Fruit fly (Drosophila melanogaster) whole organism, embryonic: ENCODE results near the gene Atf3.

ENCODE experiments used
- ATbp ChIP-seq: fragments of 200-800 bp; sonication (Bioruptor generic); optimal IDR thresholded peaks from 2 replicates; lab custom pipeline; 2017; ENCODE audit warnings: missing biosample characterization, mild to moderate bottlenecking, missing genetic modification characterization, missing genetic modification reagents
- Adf1 ChIP-seq: fragments of 200-800 bp; sonication (Bioruptor generic); IDR thresholded peaks from 2 replicates; pipeline ENCODE4 v1.3.6; 2022; ENCODE audit warnings: missing biosample characterization, missing genetic modification characterization
- Awh ChIP-seq: fragments of 200-800 bp; sonication (Bioruptor generic); IDR thresholded peaks from 2 replicates; pipeline ENCODE4, ENCODE4 v1.3.6; 2022; ENCODE audit warnings: missing biosample characterization, missing genetic modification characterization
- B-H2 ChIP-seq: fragments of 200-800 bp; sonication (Bioruptor generic); optimal IDR thresholded peaks from 2 replicates; lab custom pipeline; 2018; ENCODE audit warnings: missing biosample characterization, mild to moderate bottlenecking, missing genetic modification characterization
- CG10209 ChIP-seq: fragments of 200-800 bp; sonication (Bioruptor generic); optimal IDR thresholded peaks from 3 replicates; lab custom pipeline; 2017; ENCODE audit warnings: missing biosample characterization, mild to moderate bottlenecking, missing genetic modification characterization, missing genetic modification reagents
- CG11695 ChIP-seq: fragments of 200-800 bp; sonication (Bioruptor generic); IDR thresholded peaks from 3 replicates; pipeline ENCODE4 v1.3.6; 2022; ENCODE audit warnings: missing biosample characterization, missing genetic modification characterization
- CG11696 ChIP-seq: fragments of 200-800 bp; sonication (Bioruptor generic); IDR thresholded peaks from 2 replicates; pipeline ENCODE4 v1.3.6; 2022; ENCODE audit warnings: missing biosample characterization, missing genetic modification characterization
- CG12391 ChIP-seq: fragments of 200-800 bp; sonication (Bioruptor generic); optimal IDR thresholded peaks from 3 replicates; lab custom pipeline; 2018; ENCODE audit warnings: missing biosample characterization, mild to moderate bottlenecking, missing genetic modification characterization, moderate library complexity
- CG12769 ChIP-seq: fragments of 200-800 bp; sonication (Bioruptor generic); optimal IDR thresholded peaks from 2 replicates; lab custom pipeline; 2019; ENCODE audit warnings: missing biosample characterization, mild to moderate bottlenecking, missing genetic modification characterization, moderate library complexity
- CG14050 ChIP-seq: fragments of 200-800 bp; sonication (Bioruptor generic); IDR thresholded peaks from 3 replicates; pipeline ENCODE4 v1.3.6; 2022; ENCODE audit warnings: missing biosample characterization, missing genetic modification characterization
- CG1603 ChIP-seq: fragments of 200-800 bp; sonication (Bioruptor generic); optimal IDR thresholded peaks from 2 replicates; lab custom pipeline; 2019; ENCODE audit warnings: missing biosample characterization, mild to moderate bottlenecking, missing genetic modification characterization, moderate library complexity
- CG1647 ChIP-seq: fragments of 200-800 bp; sonication (Bioruptor generic); optimal IDR thresholded peaks from 3 replicates; lab custom pipeline; 2016; ENCODE audit warnings: missing biosample characterization, missing genetic modification characterization
- CG18599 ChIP-seq: fragments of 200-800 bp; sonication (Bioruptor generic); optimal IDR thresholded peaks from 3 replicates; lab custom pipeline; 2017; ENCODE audit warnings: missing biosample characterization, missing genetic modification characterization, mild to moderate bottlenecking, moderate library complexity, missing genetic modification reagents
- CG2116 ChIP-seq: fragments of 200-800 bp; sonication (Bioruptor generic); optimal IDR thresholded peaks from 3 replicates; lab custom pipeline; 2018; ENCODE audit warnings: missing biosample characterization, mild to moderate bottlenecking, missing genetic modification characterization
- CG30403 ChIP-seq: fragments of 200-800 bp; sonication (Bioruptor generic); optimal IDR thresholded peaks from 3 replicates; lab custom pipeline; 2016; ENCODE audit warnings: missing biosample characterization, missing genetic modification characterization
- CG3726 ChIP-seq: fragments of 200-800 bp; sonication (Bioruptor generic); IDR thresholded peaks from 3 replicates; pipeline ENCODE4, ENCODE4 v1.3.6; 2022; ENCODE audit warnings: missing biosample characterization, missing genetic modification characterization
- CG4707 ChIP-seq: fragments of 200-800 bp; sonication (Bioruptor generic); optimal IDR thresholded peaks from 2 replicates; lab custom pipeline; 2018; ENCODE audit warnings: missing biosample characterization, mild to moderate bottlenecking, missing genetic modification characterization, moderate library complexity
- CG8089 ChIP-seq: fragments of 200-800 bp; sonication (Bioruptor generic); optimal IDR thresholded peaks from 3 replicates; lab custom pipeline; 2016; ENCODE audit warnings: missing biosample characterization, missing genetic modification characterization
- CoRest ChIP-seq: fragments of 200-800 bp; sonication (Bioruptor generic); optimal IDR thresholded peaks from 3 replicates; lab custom pipeline; 2018; ENCODE audit warnings: missing biosample characterization, mild to moderate bottlenecking, missing genetic modification characterization, moderate library complexity
- Dip3 ChIP-seq: fragments of 200-800 bp; sonication (Bioruptor generic); optimal IDR thresholded peaks from 3 replicates; lab custom pipeline; 2016; ENCODE audit warnings: missing biosample characterization, missing genetic modification characterization
- Ets97D ChIP-seq: fragments of 200-800 bp; sonication (Bioruptor generic); optimal IDR thresholded peaks from 3 replicates; lab custom pipeline; 2016; ENCODE audit warnings: missing biosample characterization, missing genetic modification characterization
- HLHmδ ChIP-seq: fragments of 200-800 bp; sonication (Bioruptor generic); optimal IDR thresholded peaks from 2 replicates; lab custom pipeline; 2018; ENCODE audit warnings: missing biosample characterization, mild to moderate bottlenecking, missing genetic modification characterization, moderate library complexity
- Hey ChIP-seq: fragments of 200-800 bp; sonication (Bioruptor generic); optimal IDR thresholded peaks from 3 replicates; lab custom pipeline; 2018; ENCODE audit warnings: missing biosample characterization, mild to moderate bottlenecking, missing genetic modification characterization
- Jarid2 ChIP-seq: fragments of 200-800 bp; sonication (Bioruptor generic); optimal IDR thresholded peaks from 3 replicates; lab custom pipeline; 2017; ENCODE audit warnings: mild to moderate bottlenecking, missing biosample characterization, missing genetic modification reagents, missing genetic modification characterization
- Lim3 ChIP-seq: fragments of 200-800 bp; sonication (Bioruptor generic); IDR thresholded peaks from 2 replicates; pipeline ENCODE4 v1.3.6; 2022; ENCODE audit warnings: missing biosample characterization, missing genetic modification characterization
- MTF-1 ChIP-seq: fragments of 200-800 bp; sonication (Bioruptor generic); optimal IDR thresholded peaks from 2 replicates; lab custom pipeline; 2018; ENCODE audit warnings: missing biosample characterization, mild to moderate bottlenecking, missing genetic modification characterization, borderline replicate concordance
- NfI ChIP-seq: fragments of 200-800 bp; sonication (Bioruptor generic); optimal IDR thresholded peaks from 3 replicates; lab custom pipeline; 2018; ENCODE audit warnings: missing biosample characterization, mild to moderate bottlenecking, missing genetic modification characterization, moderate library complexity
- Side ChIP-seq: fragments of 200-800 bp; sonication (Bioruptor generic); optimal IDR thresholded peaks from 2 replicates; lab custom pipeline; 2016; ENCODE audit warnings: missing biosample characterization, missing genetic modification characterization
- Sin3A ChIP-seq: fragments of >200 bp; optimal IDR thresholded peaks from 2 replicates; lab custom pipeline; 2018
- Taf1 ChIP-seq: fragments of 200-800 bp; sonication (Bioruptor generic); IDR thresholded peaks from 2 replicates; pipeline ENCODE4 v1.3.6; 2022; ENCODE audit warnings: missing biosample characterization, missing genetic modification characterization
- Trl ChIP-seq, 3 experiments: fragments of >200 bp in 2 of 3; fragments of 200-800 bp in 1 of 3; sonication (Bioruptor generic) in 1 of 3; optimal IDR thresholded peaks; 2 replicates in 1 of 3; 3 replicates in 2 of 3; lab custom pipeline; 2016 to 2017; ENCODE audit warnings: missing biosample characterization in 1 of 3, missing genetic modification characterization in 1 of 3
- bbx ChIP-seq: fragments of 200-800 bp; sonication (Bioruptor generic); IDR thresholded peaks from 2 replicates; pipeline ENCODE4 v1.3.6; 2022; ENCODE audit warnings: missing biosample characterization, missing genetic modification characterization; ENCODE audit not compliant: partially characterized antibody
- cato ChIP-seq: fragments of 200-800 bp; sonication (Bioruptor generic); optimal IDR thresholded peaks from 2 replicates; lab custom pipeline; 2016; ENCODE audit warnings: missing biosample characterization, missing genetic modification characterization, borderline replicate concordance
- chinmo ChIP-seq: fragments of 200-800 bp; sonication (Bioruptor generic); IDR thresholded peaks from 4 replicates; pipeline ENCODE4 v1.3.6; 2022; ENCODE audit warnings: missing biosample characterization, missing genetic modification characterization; ENCODE audit not compliant: partially characterized antibody
- crol ChIP-seq: fragments of 200-800 bp; sonication (Bioruptor generic); IDR thresholded peaks from 2 replicates; pipeline ENCODE4 v1.3.6; 2022; ENCODE audit warnings: missing biosample characterization, missing genetic modification characterization
- disco-r ChIP-seq: fragments of 200-800 bp; sonication (Bioruptor generic); optimal IDR thresholded peaks from 2 replicates; lab custom pipeline; 2016; ENCODE audit warnings: missing biosample characterization, missing genetic modification characterization
- dmrt99B ChIP-seq: fragments of 200-800 bp; sonication (Bioruptor generic); optimal IDR thresholded peaks from 2 replicates; lab custom pipeline; 2018; ENCODE audit warnings: missing biosample characterization, mild to moderate bottlenecking, missing genetic modification characterization, moderate library complexity
- emc ChIP-seq: fragments of 200-800 bp; sonication (Bioruptor generic); optimal IDR thresholded peaks from 2 replicates; lab custom pipeline; 2016; ENCODE audit warnings: missing biosample characterization, missing genetic modification characterization
- exex ChIP-seq: fragments of 200-800 bp; sonication (Bioruptor generic); optimal IDR thresholded peaks from 4 replicates; lab custom pipeline; 2018; ENCODE audit warnings: missing biosample characterization, mild to moderate bottlenecking, missing genetic modification characterization, moderate library complexity
- gt ChIP-seq: fragments of 200-800 bp; sonication (Bioruptor generic); IDR thresholded peaks from 2 replicates; pipeline ENCODE4 v1.3.6; 2022; ENCODE audit warnings: missing biosample characterization, missing genetic modification characterization
- hkb ChIP-seq, 2 experiments: fragments of 200-800 bp in 1 of 2; fragments of >200 bp in 1 of 2; sonication (Bioruptor generic) in 1 of 2; IDR thresholded peaks in 1 of 2; optimal IDR thresholded peaks in 1 of 2; 2 replicates each; pipeline versions ENCODE4 v1.3.6 to Lab custom; 2017 to 2022; ENCODE audit warnings: missing biosample characterization in 1 of 2, missing genetic modification characterization in 1 of 2
- hth ChIP-seq: fragments of >200 bp; optimal IDR thresholded peaks from 2 replicates; lab custom pipeline; 2017; ENCODE audit warnings: inconsistent platforms
- inv ChIP-seq: fragments of 200-800 bp; sonication (Bioruptor generic); IDR thresholded peaks from 2 replicates; pipeline ENCODE4 v1.3.6; 2022; ENCODE audit warnings: missing biosample characterization, missing genetic modification characterization; ENCODE audit not compliant: partially characterized antibody
- luna ChIP-seq: fragments of 200-800 bp; sonication (Bioruptor generic); optimal IDR thresholded peaks from 2 replicates; lab custom pipeline; 2016; ENCODE audit warnings: missing biosample characterization, missing genetic modification characterization
- row ChIP-seq: fragments of 200-800 bp; sonication (Bioruptor generic); IDR thresholded peaks from 3 replicates; pipeline ENCODE4 v1.3.6; 2022; ENCODE audit warnings: missing biosample characterization, missing genetic modification characterization
- slou ChIP-seq: fragments of 200-800 bp; sonication (Bioruptor generic); optimal IDR thresholded peaks from 3 replicates; lab custom pipeline; 2016; ENCODE audit warnings: missing biosample characterization, missing genetic modification characterization
- tio ChIP-seq: fragments of 200-800 bp; sonication (Bioruptor generic); optimal IDR thresholded peaks from 2 replicates; lab custom pipeline; 2017; ENCODE audit warnings: missing biosample characterization, missing genetic modification characterization, inconsistent platforms
- yki ChIP-seq: fragments of >200 bp; optimal IDR thresholded peaks from 3 replicates; lab custom pipeline; 2018

Gene Atf3

DNA sequence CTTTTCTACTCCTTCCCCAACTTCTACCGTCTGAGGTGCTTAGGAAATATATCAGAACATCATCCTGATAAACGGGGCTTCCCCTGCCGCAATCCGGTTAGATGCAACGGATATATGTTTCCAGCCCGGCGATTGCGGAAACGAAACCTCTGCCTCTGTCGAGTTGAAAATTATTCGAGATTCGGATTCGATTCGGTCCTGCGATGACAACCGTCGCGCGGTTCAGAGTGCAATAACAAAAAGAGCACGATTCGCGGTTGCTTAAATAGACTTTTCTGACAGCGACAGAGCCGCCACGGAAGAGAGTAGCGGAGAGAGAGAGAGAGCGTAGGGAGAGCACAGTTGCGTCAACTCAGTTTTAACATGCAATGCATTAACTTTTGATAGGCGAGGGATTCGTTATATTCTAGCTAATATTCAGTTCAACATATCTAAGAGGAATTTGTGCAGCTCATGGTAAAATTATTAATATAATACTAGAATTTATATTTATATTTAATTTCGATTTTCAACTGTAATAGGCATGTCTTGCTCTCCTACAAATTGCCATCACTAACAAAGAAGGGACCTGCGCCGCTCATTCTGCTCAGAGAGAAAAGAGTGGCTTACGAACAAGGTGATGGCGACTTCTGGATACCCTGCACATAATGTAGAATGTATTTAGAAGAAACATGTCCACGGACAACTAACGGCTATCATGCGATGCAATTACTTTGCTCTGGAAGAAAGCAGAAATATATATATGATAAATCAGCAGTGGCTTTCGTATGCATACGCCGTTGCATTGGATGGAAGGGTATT, 40.1 kb downstream of the Atf3 start (continued):
- TF ChIP-seq CoRest (tag; lab: Kevin White, UChicago) (peak; percentile 83), CG10209 (GFP tag; lab: Kevin White, UChicago) (peak; percentile 77), CG3726 (GFP tag; lab: Robert Waterston, UW) (peak; percentile 77; the same call in 2 of the 3 replicates), gt (peak; percentile 53; the same call in 1 of the 2 replicates), CG11696 (GFP tag; lab: Robert Waterston, UW) (peak; percentile 51; the same call in 1 of the 2 replicates), CG12391 (tag; lab: Kevin White, UChicago) (peak; percentile 86), HLHmδ (no peak), Trl (optimal IDR thresholded peaks at IDR 0.05; lab: Kevin White, UChicago) (peak; percentile 92 to 97), Trl (GFP tag; optimal IDR thresholded peaks at IDR 0.05; lab: Kevin White, UChicago) (peak; percentile 42), Taf1 (GFP tag; lab: Robert Waterston, UW) (peak; percentile 62; the same call in 1 of the 2 replicates), slou (GFP tag; lab: Kevin White, UChicago) (peak; percentile 31), Adf1 (GFP tag; lab: Robert Waterston, UW) (peak; percentile 11; the same call in 1 of the 2 replicates), yki (lab: Kevin White, UChicago) (peak; percentile 90), Side (GFP tag; lab: Kevin White, UChicago) (peak; percentile 43), Awh (GFP tag; lab: Robert Waterston, UW) (peak; percentile 89), crol (no peak), CG1603 (tag; lab: Kevin White, UChicago) (peak; percentile 92), Hey (tag; lab: Kevin White, UChicago) (no peak), emc (GFP tag; lab: Kevin White, UChicago) (peak; percentile 34), CG11695 (GFP tag; lab: Robert Waterston, UW) (peak; percentile 76; the same call in 2 of the 3 replicates), B-H2 (GFP tag; lab: Kevin White, UChicago) (peak; percentile 63), Ets97D (GFP tag; lab: Kevin White, UChicago) (peak; percentile 8), CG18599 (peak; percentile 85), ATbp (GFP tag; lab: Kevin White, UChicago) (peak; percentile 79), bbx (GFP tag; lab: Robert Waterston, UW) (peak; percentile 36; the same call in 1 of the 2 replicates), luna (GFP tag; lab: Kevin White, UChicago) (no peak), disco-r (peak; percentile 37), MTF-1 (peak; percentile 47), row (GFP tag; lab: Robert Waterston, UW) (peak; percentile 97), tio (peak; percentile 51), Sin3A (lab: Kevin White, UChicago) (no peak), hkb (optimal IDR thresholded peaks at IDR 0.05; lab: Kevin White, UChicago) (no peak), hkb (GFP tag; IDR thresholded peaks at IDR 0.05; lab: Robert Waterston, UW) (peak; percentile 90), CG8089 (GFP tag; lab: Kevin White, UChicago) (peak; percentile 53), Lim3 (GFP tag; lab: Robert Waterston, UW) (no peak), chinmo (GFP tag; lab: Robert Waterston, UW) (0 out of 4 replicates have a peak, but pooled peaks have one; percentile 55), CG30403 (GFP tag; lab: Kevin White, UChicago) (peak; percentile 65), CG2116 (GFP tag; lab: Kevin White, UChicago) (no peak), CG1647 (peak; percentile 47), Dip3 (GFP tag; lab: Kevin White, UChicago) (peak; percentile 78), exex (tag; lab: Kevin White, UChicago) (peak; percentile 31), CG12769 (tag; lab: Kevin White, UChicago) (peak; percentile 82), hth (no peak), dmrt99B (tag; lab: Kevin White, UChicago) (peak; percentile 83), inv (GFP tag; lab: Robert Waterston, UW) (no peak), CG4707 (GFP tag; lab: Kevin White, UChicago) (peak; percentile 67), NfI (peak; percentile 81), Jarid2 (GFP tag; lab: Kevin White, UChicago) (peak; percentile 46), CG14050 (GFP tag; lab: Robert Waterston, UW) (peak; percentile 78), cato (no peak)
